Worm (Caenorhabditis elegans): Measurements from ENCODE around the gene rho-1.
"Not testable (repeated sequence)": the region's sequence is repeated elsewhere in the genome, so short reads cannot be mapped to it uniquely, and the experiment has no call there.

The rho-1 gene

ce11 chrIV:16483273-16484204 is 5.3 kb downstream of the rho-1 start:
- no peak for TF ChIP-seq ztf-23 (GFP tag; IDR thresholded peaks at IDR 0.05)
- TF ChIP-seq T22C8.4 (GFP tag; IDR thresholded peaks at IDR 0.05): 0 out of 2 replicates have a peak, but pooled peaks have one; percentile 50

DNA sequence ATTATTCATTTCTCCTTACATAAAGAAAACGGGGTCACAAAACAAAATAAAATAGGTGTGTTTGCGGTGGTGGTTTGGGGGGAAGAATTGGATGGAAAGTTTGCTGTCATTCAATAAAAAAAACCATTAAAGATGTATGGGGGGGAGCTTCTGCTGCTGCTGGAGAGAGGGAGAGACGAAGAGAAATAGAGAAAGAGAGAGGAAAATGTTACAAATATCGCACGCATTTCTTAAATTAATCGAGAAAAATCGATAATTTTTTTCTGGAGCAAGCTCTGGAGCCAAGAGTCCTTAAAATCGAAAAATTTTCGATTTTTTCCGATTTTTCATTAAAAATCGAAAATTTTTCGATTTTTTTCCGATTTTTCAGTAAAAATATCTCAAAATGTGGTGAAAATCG is 6.0 kb downstream of the rho-1 start:
- TF ChIP-seq T22C8.4 (GFP tag; IDR thresholded peaks at IDR 0.05) (peak; percentile 51; the same call in 1 of the 2 replicates), ref-1 (GFP tag; conservative IDR thresholded peaks at IDR 0.05) (no peak)

- TF ChIP-seq med-1 (GFP tag; optimal IDR thresholded peaks at IDR 0.05; ENCODE audit: insufficient read depth); tab-1 (GFP tag; IDR thresholded peaks at IDR 0.05); ztf-23 (GFP tag; IDR thresholded peaks at IDR 0.05): not testable (repeated sequence)
Measured at ce11 chrIV:16480888-16481287, 7.9 kb downstream of the rho-1 start, which contains the start of gene Y51H4A.938. TSS of gene Y51H4A.938 (plus strand) at chrIV:16481188.

DNA sequence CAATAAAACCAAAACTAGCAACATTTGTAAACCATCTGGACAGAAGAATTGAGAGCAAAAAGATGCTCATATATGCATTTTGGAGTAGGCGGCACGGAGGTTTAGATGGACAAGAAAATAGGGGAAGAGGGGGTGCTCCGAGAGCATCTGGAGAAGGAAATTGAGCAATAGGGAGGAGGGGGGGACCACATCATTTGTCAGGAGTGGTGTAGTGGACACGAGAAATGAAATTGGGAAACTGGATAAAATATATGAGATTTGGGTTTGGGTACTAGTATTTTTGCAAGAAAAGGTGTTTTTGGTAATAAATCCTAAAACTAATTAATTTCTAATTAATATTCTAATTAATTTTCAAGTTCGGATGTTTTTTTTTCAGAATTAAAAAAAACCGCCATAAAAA is 11.7 kb downstream of the rho-1 start, which contains the start of gene Y51H4A.1:
TSS of gene Y51H4A.1 (minus strand) at position 127 of the 400 bp plus-strand sequence.
- TF ChIP-seq tab-1 (GFP tag; IDR thresholded peaks at IDR 0.05) (no peak), flt-1 (GFP tag; IDR thresholded peaks at IDR 0.05) (no peak), ztf-29 (GFP tag; IDR thresholded peaks at IDR 0.05) (no peak), T22C8.4 (GFP tag; IDR thresholded peaks at IDR 0.05) (no peak), ztf-23 (GFP tag; IDR thresholded peaks at IDR 0.05) (no peak), ref-1 (GFP tag; conservative IDR thresholded peaks at IDR 0.05) (no peak), cog-1 (tag; optimal IDR thresholded peaks at IDR 0.05) (no peak), med-1 (GFP tag; optimal IDR thresholded peaks at IDR 0.05; ENCODE audit: insufficient read depth) (no peak), klf-2 (GFP tag; conservative IDR thresholded peaks at IDR 0.05) (no peak)

ce11 chrIV:16476081-16476480 is 12.7 kb downstream of the rho-1 start:
- no peak for TF ChIP-seq med-1 (GFP tag; optimal IDR thresholded peaks at IDR 0.05; ENCODE audit: insufficient read depth)
- TF ChIP-seq T22C8.4 (GFP tag; IDR thresholded peaks at IDR 0.05): no peak
- TF ChIP-seq ztf-29 (GFP tag; IDR thresholded peaks at IDR 0.05): no peak
- no peak for TF ChIP-seq tab-1 (GFP tag; IDR thresholded peaks at IDR 0.05)
- no peak for TF ChIP-seq flt-1 (GFP tag; IDR thresholded peaks at IDR 0.05)
- TF ChIP-seq ztf-23 (GFP tag; IDR thresholded peaks at IDR 0.05): no peak
- TF ChIP-seq ref-1 (GFP tag; conservative IDR thresholded peaks at IDR 0.05): no peak
- TF ChIP-seq cog-1 (tag; optimal IDR thresholded peaks at IDR 0.05): no peak
- no peak for TF ChIP-seq klf-2 (GFP tag; conservative IDR thresholded peaks at IDR 0.05)

- no peak for TF ChIP-seq klf-2 (GFP tag; conservative IDR thresholded peaks at IDR 0.05)
- no peak for TF ChIP-seq ztf-29 (GFP tag; IDR thresholded peaks at IDR 0.05)
- no peak for TF ChIP-seq med-1 (GFP tag; optimal IDR thresholded peaks at IDR 0.05; ENCODE audit: insufficient read depth)
- TF ChIP-seq T22C8.4 (GFP tag; IDR thresholded peaks at IDR 0.05): no peak
- TF ChIP-seq flt-1 (GFP tag; IDR thresholded peaks at IDR 0.05): no peak
- TF ChIP-seq cog-1 (tag; optimal IDR thresholded peaks at IDR 0.05): no peak
- TF ChIP-seq tab-1 (GFP tag; IDR thresholded peaks at IDR 0.05): no peak
- TF ChIP-seq ztf-23 (GFP tag; IDR thresholded peaks at IDR 0.05): no peak
- no peak for TF ChIP-seq ref-1 (GFP tag; conservative IDR thresholded peaks at IDR 0.05)
Measured at ce11 chrIV:16471569-16471968, 17.3 kb downstream of the rho-1 start.

DNA sequence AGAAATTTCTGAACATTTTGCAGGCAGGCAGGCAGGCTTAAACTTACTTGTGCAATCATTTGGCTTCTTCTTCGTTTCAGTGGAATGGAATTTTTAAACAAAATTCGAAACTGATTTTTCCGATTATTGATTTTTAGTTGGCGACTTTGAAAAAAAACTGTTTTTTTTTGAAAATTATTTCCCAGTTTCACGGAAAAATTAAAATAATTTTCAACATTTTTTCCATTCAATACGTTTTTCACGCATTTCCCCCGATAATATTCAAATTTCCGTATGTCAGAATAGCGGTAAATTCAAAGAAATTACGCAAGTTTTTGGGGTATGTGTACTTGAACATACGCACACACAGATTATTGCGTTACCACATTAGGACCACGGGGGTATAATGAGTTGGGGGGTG is 17.9 kb downstream of the rho-1 start, which contains the start of gene VY10G11R.1:
TSS of gene VY10G11R.1 (minus strand) at position 101 of the 400 bp plus-strand sequence.
- TF ChIP-seq med-1 (GFP tag; optimal IDR thresholded peaks at IDR 0.05; ENCODE audit: insufficient read depth); cog-1 (tag; optimal IDR thresholded peaks at IDR 0.05); klf-2 (GFP tag; conservative IDR thresholded peaks at IDR 0.05): not testable (repeated sequence)

DNA sequence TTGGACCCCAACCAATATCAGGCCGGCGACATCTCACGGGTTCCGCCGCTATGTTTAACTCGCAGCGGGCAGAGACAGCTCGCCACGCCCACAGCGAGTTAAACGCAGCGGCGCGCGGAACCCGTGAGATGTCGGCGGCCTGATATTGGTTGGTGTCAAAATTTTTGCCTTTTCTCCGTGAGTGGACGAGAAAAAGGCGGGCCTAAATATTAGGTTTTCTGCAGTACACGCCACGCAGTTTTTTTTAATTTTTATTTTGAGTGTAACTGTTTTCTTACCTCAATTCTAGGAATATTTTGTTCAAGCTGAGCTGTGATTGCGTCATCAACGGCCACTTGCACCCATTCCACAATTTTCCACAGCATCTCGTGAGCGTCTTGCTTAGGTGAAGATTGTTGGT is 24.9 kb downstream of the rho-1 start:
- 0 out of 2 replicates have a peak, but pooled peaks have one; percentile 26 for TF ChIP-seq flt-1 (GFP tag; IDR thresholded peaks at IDR 0.05)

DNA sequence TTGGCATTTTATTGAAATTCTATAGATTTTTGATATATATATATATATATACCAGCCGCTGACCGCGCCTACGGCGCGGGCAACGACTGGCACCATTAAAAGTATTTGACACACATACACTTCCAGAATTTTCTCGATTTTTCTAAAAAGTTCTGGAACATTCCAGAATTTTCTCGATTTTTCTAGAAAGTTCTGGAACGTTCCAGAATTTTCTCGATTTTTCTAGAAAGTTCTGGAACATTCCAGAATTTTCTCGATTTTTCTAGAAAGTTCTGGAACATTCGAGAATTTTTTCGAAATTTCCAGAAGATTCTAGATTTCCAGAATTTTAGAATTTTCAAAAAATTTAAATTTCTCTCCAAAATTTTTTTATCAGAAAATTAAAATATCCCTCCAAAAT is 30.5 kb downstream of the rho-1 start:
- TF ChIP-seq ref-1 (GFP tag; conservative IDR thresholded peaks at IDR 0.05) (peak; percentile 62; the same call in 1 of the 2 replicates), T22C8.4 (GFP tag; IDR thresholded peaks at IDR 0.05) (peak; percentile 82; the same call in 1 of the 2 replicates), flt-1 (GFP tag; IDR thresholded peaks at IDR 0.05) (peak; percentile 97)

ce11 chrIV:16446664-16447063 is 42.2 kb downstream of the rho-1 start:
- TF ChIP-seq cog-1 (tag; optimal IDR thresholded peaks at IDR 0.05) (no peak), med-1 (GFP tag; optimal IDR thresholded peaks at IDR 0.05; ENCODE audit: insufficient read depth) (no peak), klf-2 (GFP tag; conservative IDR thresholded peaks at IDR 0.05) (no peak), flt-1 (GFP tag; IDR thresholded peaks at IDR 0.05) (no peak), T22C8.4 (GFP tag; IDR thresholded peaks at IDR 0.05) (no peak), ztf-29 (GFP tag; IDR thresholded peaks at IDR 0.05) (no peak)

DNA sequence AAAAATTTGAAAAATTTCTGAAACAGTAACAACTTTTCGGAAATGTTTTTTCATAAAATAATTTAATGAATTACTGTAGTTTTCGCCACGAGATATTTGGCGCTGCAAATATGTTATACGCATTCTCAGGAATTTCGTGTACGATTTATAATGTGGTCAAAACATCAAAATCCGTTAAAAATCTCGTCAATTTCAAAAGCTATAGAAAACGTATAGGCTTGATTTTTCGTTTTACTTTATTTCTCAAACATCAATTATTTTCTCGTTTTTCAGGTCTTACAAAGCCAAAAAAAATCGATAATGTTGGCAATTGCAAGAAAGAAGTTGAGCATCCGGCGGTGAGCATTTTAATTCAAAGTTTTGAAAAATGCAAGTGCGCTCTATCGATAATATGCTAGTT is 45.9 kb downstream of the rho-1 start, which contains the start of gene dlc-4:
TSS of gene dlc-4 (plus strand) at position 301 of the 400 bp plus-strand sequence.
- TF ChIP-seq ref-1 (GFP tag; conservative IDR thresholded peaks at IDR 0.05) (no peak), ztf-29 (GFP tag; IDR thresholded peaks at IDR 0.05) (no peak), ztf-23 (GFP tag; IDR thresholded peaks at IDR 0.05) (no peak), tab-1 (GFP tag; IDR thresholded peaks at IDR 0.05) (no peak), flt-1 (GFP tag; IDR thresholded peaks at IDR 0.05) (no peak), med-1 (GFP tag; optimal IDR thresholded peaks at IDR 0.05; ENCODE audit: insufficient read depth) (no peak), cog-1 (tag; optimal IDR thresholded peaks at IDR 0.05) (no peak), T22C8.4 (GFP tag; IDR thresholded peaks at IDR 0.05) (no peak), klf-2 (GFP tag; conservative IDR thresholded peaks at IDR 0.05) (no peak)

Data from whole organism, midembryonic.